Fruit fly (Drosophila melanogaster) whole organism, pupa: ENCODE results near the gene CG7275.

ENCODE experiments used
- CG10348 ChIP-seq: fragments of 200-800 bp; sonication (Bioruptor generic); IDR thresholded peaks from 2 replicates; pipeline ENCODE4 v1.3.6; 2022; ENCODE audit warnings: missing biosample characterization, missing genetic modification characterization
- CG12605 ChIP-seq: fragments of 200-800 bp; sonication (Bioruptor generic); IDR thresholded peaks from 2 replicates; pipeline ENCODE4 v1.3.6; 2022; ENCODE audit warnings: missing biosample characterization, missing genetic modification characterization
- CG14655 ChIP-seq: fragments of 200-800 bp; sonication (Bioruptor generic); optimal IDR thresholded peaks from 3 replicates; lab custom pipeline; 2017; ENCODE audit warnings: mild to moderate bottlenecking, missing biosample characterization, missing genetic modification reagents, missing genetic modification characterization
- CG15710 ChIP-seq: fragments of 200-800 bp; sonication (Bioruptor generic); optimal IDR thresholded peaks from 2 replicates; lab custom pipeline; 2018; ENCODE audit warnings: missing biosample characterization, mild to moderate bottlenecking, missing genetic modification characterization, moderate library complexity
- CG17806 ChIP-seq: fragments of 200-800 bp; sonication (Bioruptor generic); optimal IDR thresholded peaks from 2 replicates; lab custom pipeline; 2018; ENCODE audit warnings: missing biosample characterization, mild to moderate bottlenecking, missing genetic modification characterization, moderate library complexity
- CG32121 ChIP-seq: fragments of 200-800 bp; sonication (Bioruptor generic); IDR thresholded peaks from 2 replicates; pipeline ENCODE4 v1.3.6; 2022; ENCODE audit warnings: missing biosample characterization, missing genetic modification characterization
- CG34367 ChIP-seq: fragments of 200-800 bp; sonication (Bioruptor generic); optimal IDR thresholded peaks from 2 replicates; lab custom pipeline; 2018; ENCODE audit warnings: missing biosample characterization, mild to moderate bottlenecking, missing genetic modification characterization
- CG4496 ChIP-seq: fragments of 200-800 bp; sonication (Bioruptor generic); IDR thresholded peaks from 3 replicates; pipeline ENCODE4 v1.3.6; 2022; ENCODE audit warnings: missing biosample characterization, missing genetic modification characterization
- CG8159 ChIP-seq: fragments of 200-800 bp; sonication (Bioruptor generic); optimal IDR thresholded peaks from 3 replicates; lab custom pipeline; 2018; ENCODE audit warnings: missing biosample characterization, mild to moderate bottlenecking, missing genetic modification characterization, moderate library complexity
- CG8301 ChIP-seq: fragments of 200-800 bp; sonication (Bioruptor generic); optimal IDR thresholded peaks from 2 replicates; lab custom pipeline; 2018; ENCODE audit warnings: missing biosample characterization, mild to moderate bottlenecking, missing genetic modification characterization
- CG9948 ChIP-seq: fragments of 200-800 bp; sonication (Bioruptor generic); optimal IDR thresholded peaks from 2 replicates; lab custom pipeline; 2018; ENCODE audit warnings: missing biosample characterization, mild to moderate bottlenecking, missing genetic modification characterization, moderate library complexity
- D1 ChIP-seq: fragments of 200-800 bp; sonication (Bioruptor generic); optimal IDR thresholded peaks from 2 replicates; lab custom pipeline; 2018; ENCODE audit warnings: missing biosample characterization, mild to moderate bottlenecking, missing genetic modification characterization, moderate library complexity
- EcR ChIP-seq: fragments of 200-800 bp; sonication (Bioruptor generic); optimal IDR thresholded peaks from 3 replicates; lab custom pipeline; 2019; ENCODE audit warnings: missing biosample characterization, missing genetic modification characterization, mild to moderate bottlenecking, moderate library complexity, missing genetic modification reagents
- Ets98B ChIP-seq: fragments of 200-800 bp; sonication (Bioruptor generic); IDR thresholded peaks from 2 replicates; pipeline ENCODE4 v1.3.6; 2022; ENCODE audit warnings: missing biosample characterization, missing genetic modification characterization
- Pif1A ChIP-seq: fragments of 200-800 bp; sonication (Bioruptor generic); optimal IDR thresholded peaks from 3 replicates; lab custom pipeline; 2016; ENCODE audit warnings: missing biosample characterization, missing genetic modification characterization
- Pif1B ChIP-seq: fragments of 200-800 bp; sonication (Bioruptor generic); optimal IDR thresholded peaks from 3 replicates; lab custom pipeline; 2016; ENCODE audit warnings: missing biosample characterization, missing genetic modification characterization
- Snoo ChIP-seq: fragments of 200-800 bp; sonication (Bioruptor generic); optimal IDR thresholded peaks from 3 replicates; lab custom pipeline; 2017; ENCODE audit warnings: missing biosample characterization, mild to moderate bottlenecking, missing genetic modification characterization, inconsistent platforms
- fd96Ca ChIP-seq: fragments of 200-800 bp; sonication (Bioruptor generic); IDR thresholded peaks from 3 replicates; pipeline ENCODE4 v1.3.6; 2022; ENCODE audit warnings: missing biosample characterization, missing genetic modification characterization
- rn ChIP-seq: fragments of 200-800 bp; sonication (Bioruptor generic); IDR thresholded peaks from 2 replicates; pipeline ENCODE4 v1.3.6; 2022; ENCODE audit warnings: missing biosample characterization, missing genetic modification characterization

The CG7275 gene

DNA sequence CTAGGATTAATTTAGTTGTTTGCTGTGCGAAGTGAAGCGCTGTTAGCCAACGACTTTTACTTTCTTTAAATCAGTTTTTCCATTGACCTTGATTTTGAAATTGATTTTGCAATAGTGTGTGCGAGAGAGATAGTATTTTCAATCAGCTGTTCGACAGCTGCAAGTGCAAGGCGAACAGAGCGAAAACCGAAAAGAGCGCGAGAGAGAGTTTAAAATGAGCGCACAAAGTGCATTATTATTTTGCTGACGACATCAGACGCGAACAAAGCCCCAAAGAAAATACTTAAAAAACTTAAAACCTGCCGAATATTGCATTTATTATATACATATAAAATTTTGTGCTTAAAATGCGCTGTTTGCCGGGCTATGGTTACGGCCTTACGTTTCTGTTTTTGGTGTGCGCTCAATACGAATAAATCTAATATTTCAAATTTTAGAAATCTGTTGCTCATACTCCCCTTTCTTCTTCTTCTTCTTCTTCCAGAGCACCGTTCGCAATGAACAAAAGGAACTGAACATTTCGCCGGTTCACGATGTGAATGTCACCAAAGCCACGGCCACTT is 13.0 kb downstream of the CG7275 start:
- TF ChIP-seq EcR (GFP tag; lab: Kevin White, UChicago) (peak; percentile 68), Pif1B (GFP tag; lab: Kevin White, UChicago) (peak; percentile 32), CG15710 (tag; lab: Kevin White, UChicago) (peak; percentile 2), CG10348 (GFP tag; lab: Robert Waterston, UW) (no peak)

- no peak for TF ChIP-seq Snoo (tag; lab: Kevin White, UChicago)
- TF ChIP-seq CG12605 = no peak
- TF ChIP-seq CG8159 (tag; lab: Kevin White, UChicago) = no peak
- no peak for TF ChIP-seq CG9948 (tag; lab: Kevin White, UChicago)
- no peak for TF ChIP-seq D1 (tag; lab: Kevin White, UChicago)
- no peak for TF ChIP-seq Pif1A (GFP tag; lab: Kevin White, UChicago)
- TF ChIP-seq Pif1B (GFP tag; lab: Kevin White, UChicago) = no peak
- no peak for TF ChIP-seq CG8301 (tag; lab: Kevin White, UChicago)
- no peak for TF ChIP-seq CG32121 (GFP tag; lab: Robert Waterston, UW)
- no peak for TF ChIP-seq CG17806 (tag; lab: Kevin White, UChicago)
- TF ChIP-seq CG14655 (GFP tag; lab: Kevin White, UChicago) = no peak
- no peak for TF ChIP-seq CG15710 (tag; lab: Kevin White, UChicago)
- TF ChIP-seq fd96Ca (GFP tag; lab: Robert Waterston, UW) = no peak
- no peak for TF ChIP-seq rn (GFP tag; lab: Robert Waterston, UW)
- TF ChIP-seq CG4496 (GFP tag; lab: Robert Waterston, UW) = no peak
- no peak for TF ChIP-seq Ets98B (GFP tag; lab: Robert Waterston, UW)
- TF ChIP-seq, all 21 proteins: peak for 0
Measured at dm6 chr3L:15513264-15513663, 14.5 kb downstream of the CG7275 start.

dm6 chr3L:15513726-15514125 is 15.0 kb downstream of the CG7275 start:
- TF ChIP-seq CG9948 (tag; lab: Kevin White, UChicago) (no peak), CG34367 (tag; lab: Kevin White, UChicago) (no peak), Snoo (tag; lab: Kevin White, UChicago) (no peak)

dm6 chr3L:15514405-15514804 is 15.6 kb downstream of the CG7275 start:
- peak; percentile 83 for TF ChIP-seq EcR (GFP tag; lab: Kevin White, UChicago)
- TF ChIP-seq CG32121 (GFP tag; lab: Robert Waterston, UW) = peak; percentile 43; the same call in 1 of the 2 replicates
- no peak for TF ChIP-seq Snoo (tag; lab: Kevin White, UChicago)
- peak; percentile 60 for TF ChIP-seq CG12605
- no peak for TF ChIP-seq CG10348 (GFP tag; lab: Robert Waterston, UW)
- TF ChIP-seq, all 21 proteins: peak for 3

DNA sequence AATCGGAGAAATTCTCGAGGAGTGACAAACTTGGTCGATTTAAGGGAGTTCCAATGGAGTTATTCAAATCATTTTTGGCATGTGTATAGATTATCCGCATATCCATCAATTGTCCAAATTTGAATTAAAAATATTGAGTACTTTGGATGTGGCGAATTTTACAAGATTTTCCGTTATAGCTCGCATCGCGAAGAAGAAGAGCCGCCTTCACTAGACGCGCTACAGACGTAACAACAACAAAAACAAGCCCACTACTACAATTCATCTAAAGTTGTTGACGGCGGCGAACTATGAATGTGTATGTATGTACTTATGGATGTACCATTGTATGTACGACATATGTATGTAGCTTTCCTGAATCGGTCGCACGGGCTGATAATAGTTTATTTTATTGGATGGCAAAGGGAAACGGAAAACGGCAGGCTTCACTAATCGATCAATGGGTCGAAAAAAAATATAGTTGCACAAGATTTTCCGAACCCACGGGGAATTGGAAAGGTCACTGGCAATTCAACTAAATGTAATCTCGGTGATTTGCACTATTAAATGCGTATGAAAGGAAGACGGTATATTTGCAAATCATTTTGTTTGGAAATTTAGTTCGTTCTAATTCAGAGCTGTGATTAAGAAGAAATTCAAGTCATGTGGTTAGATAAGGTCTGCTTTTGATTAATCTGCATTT is 16.2 kb downstream of the CG7275 start:
- TF ChIP-seq Ets98B (GFP tag; lab: Robert Waterston, UW) = no peak
- TF ChIP-seq Pif1A (GFP tag; lab: Kevin White, UChicago) = no peak
- no peak for TF ChIP-seq CG34367 (tag; lab: Kevin White, UChicago)
- 0 out of 2 replicates have a peak, but pooled peaks have one; percentile 8 for TF ChIP-seq CG32121 (GFP tag; lab: Robert Waterston, UW)
- no peak for TF ChIP-seq Pif1B (GFP tag; lab: Kevin White, UChicago)
- TF ChIP-seq CG4496 (GFP tag; lab: Robert Waterston, UW) = no peak
- no peak for TF ChIP-seq EcR (GFP tag; lab: Kevin White, UChicago)
- no peak for TF ChIP-seq CG9948 (tag; lab: Kevin White, UChicago)

DNA sequence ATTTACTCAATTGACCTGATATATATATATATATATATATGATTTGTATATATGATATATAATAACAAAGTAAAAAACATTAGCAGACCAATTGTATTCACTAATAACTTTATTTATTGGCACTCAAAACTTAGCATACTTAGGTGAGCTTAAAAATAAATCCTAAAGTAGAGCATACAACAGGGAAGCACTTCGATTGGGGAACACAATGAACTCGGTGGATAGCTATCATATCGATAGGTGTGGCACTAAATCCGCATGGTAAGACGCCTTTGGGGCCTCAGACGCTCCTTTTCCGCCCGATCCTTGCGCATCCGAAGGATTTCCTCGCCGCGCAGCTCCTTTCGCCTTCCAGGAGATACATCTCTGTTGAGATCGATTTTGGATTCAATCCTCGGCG is 17.7 kb downstream of the CG7275 start:
- TF ChIP-seq CG4496 (GFP tag; lab: Robert Waterston, UW) (no peak), EcR (GFP tag; lab: Kevin White, UChicago) (peak; percentile 53), D1 (tag; lab: Kevin White, UChicago) (no peak), CG34367 (tag; lab: Kevin White, UChicago) (no peak)

DNA sequence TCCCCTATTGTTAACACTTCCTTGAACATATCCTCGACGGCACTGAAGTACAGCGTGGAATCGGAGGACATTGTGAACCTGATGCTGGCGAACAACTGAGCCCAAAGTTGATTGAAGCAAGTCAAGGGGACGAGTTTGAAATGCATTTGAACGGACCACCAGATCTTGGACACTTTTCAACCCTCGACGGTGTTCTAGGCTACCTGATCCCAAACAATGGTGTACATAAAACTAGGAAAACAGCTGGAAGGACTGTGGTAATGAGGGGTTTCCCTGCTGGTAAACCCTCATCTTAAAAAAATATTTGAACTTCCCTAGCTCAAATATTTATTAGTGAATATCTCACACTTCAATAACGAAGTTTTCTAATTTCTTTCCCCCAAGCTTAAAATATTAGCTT is 18.2 kb downstream of the CG7275 start, which contains the start of gene CG13454:
Gene CG13454 (minus strand): TSS at position 101 of the 400 bp plus-strand sequence.
- TF ChIP-seq CG14655 (GFP tag; lab: Kevin White, UChicago) (no peak), Pif1B (GFP tag; lab: Kevin White, UChicago) (no peak), CG8301 (tag; lab: Kevin White, UChicago) (no peak), Ets98B (GFP tag; lab: Robert Waterston, UW) (no peak), D1 (tag; lab: Kevin White, UChicago) (no peak), CG4496 (GFP tag; lab: Robert Waterston, UW) (no peak), rn (GFP tag; lab: Robert Waterston, UW) (no peak), CG15710 (tag; lab: Kevin White, UChicago) (no peak), CG32121 (GFP tag; lab: Robert Waterston, UW) (no peak), CG9948 (tag; lab: Kevin White, UChicago) (no peak)
